Worm (Caenorhabditis elegans) whole organism, young adult: Measurements from ENCODE around the gene C01G5.7.

Experiments
- aptf-2 ChIP-seq: fragments of 200-800 bp; sonication (Bioruptor generic); conservative IDR thresholded peaks from 2 replicates; pipeline ENCODE4 v1.3.6; 2022; ENCODE audit warnings: missing genetic modification reagents, missing genetic modification characterization, missing compliant biosample characterization
- ceh-58 ChIP-seq: fragments of 200-800 bp; sonication (Bioruptor generic); IDR thresholded peaks from 2 replicates; pipeline ENCODE4 v1.3.6; 2022; ENCODE audit warnings: missing genetic modification characterization, missing compliant biosample characterization
- egl-18 ChIP-seq: fragments of 200-800 bp; sonication (Bioruptor generic); IDR thresholded peaks from 2 replicates; pipeline ENCODE4 v1.3.6; 2022; ENCODE audit warnings: missing genetic modification reagents, missing genetic modification characterization, missing compliant biosample characterization
- egl-44 ChIP-seq: fragments of 200-800 bp; sonication (Bioruptor generic); IDR thresholded peaks from 2 replicates; pipeline ENCODE4 v1.3.6; 2022; ENCODE audit warnings: missing genetic modification reagents, missing genetic modification characterization, missing compliant biosample characterization
- lin-35 ChIP-seq, 3 experiments: fragments of 150-350 bp in 2 of 3; sonication (generic microtip) in 1 of 3; optimal IDR thresholded peaks; 2 replicates each; lab custom pipeline; 2014 to 2018; ENCODE audit warnings: missing biosample characterization in 3 of 3, missing genetic modification characterization in 3 of 3, missing genetic modification reagents in 3 of 3
- lir-1 ChIP-seq: fragments of 200-800 bp; sonication (Bioruptor generic); conservative IDR thresholded peaks from 2 replicates; pipeline ENCODE4 v1.3.6; 2022; ENCODE audit warnings: missing genetic modification reagents, missing genetic modification characterization, missing compliant biosample characterization
- mes-4 ChIP-seq: sonication (generic microtip); optimal IDR thresholded peaks from 2 replicates; lab custom pipeline; 2016; ENCODE audit warnings: missing genotype, missing genetic modification characterization, missing compliant biosample characterization
- sdz-38 ChIP-seq: sonication (generic microtip); optimal IDR thresholded peaks from 2 replicates; lab custom pipeline; 2016; ENCODE audit warnings: missing genotype, missing genetic modification characterization, missing compliant biosample characterization
- unc-130 ChIP-seq: sonication (generic microtip); optimal IDR thresholded peaks from 2 replicates; lab custom pipeline; 2016; ENCODE audit warnings: missing genetic modification reagents, missing genetic modification characterization, missing compliant biosample characterization
- ztf-22 ChIP-seq: fragments of 200-800 bp; sonication (Bioruptor generic); optimal IDR thresholded peaks from 2 replicates; lab custom pipeline; 2018; ENCODE audit warnings: mild to moderate bottlenecking, missing genetic modification characterization, moderate library complexity, missing compliant biosample characterization
- ztf-26 ChIP-seq: sonication (generic microtip); optimal IDR thresholded peaks from 2 replicates; lab custom pipeline; 2017; ENCODE audit warnings: missing genetic modification characterization, missing compliant biosample characterization

DNA sequence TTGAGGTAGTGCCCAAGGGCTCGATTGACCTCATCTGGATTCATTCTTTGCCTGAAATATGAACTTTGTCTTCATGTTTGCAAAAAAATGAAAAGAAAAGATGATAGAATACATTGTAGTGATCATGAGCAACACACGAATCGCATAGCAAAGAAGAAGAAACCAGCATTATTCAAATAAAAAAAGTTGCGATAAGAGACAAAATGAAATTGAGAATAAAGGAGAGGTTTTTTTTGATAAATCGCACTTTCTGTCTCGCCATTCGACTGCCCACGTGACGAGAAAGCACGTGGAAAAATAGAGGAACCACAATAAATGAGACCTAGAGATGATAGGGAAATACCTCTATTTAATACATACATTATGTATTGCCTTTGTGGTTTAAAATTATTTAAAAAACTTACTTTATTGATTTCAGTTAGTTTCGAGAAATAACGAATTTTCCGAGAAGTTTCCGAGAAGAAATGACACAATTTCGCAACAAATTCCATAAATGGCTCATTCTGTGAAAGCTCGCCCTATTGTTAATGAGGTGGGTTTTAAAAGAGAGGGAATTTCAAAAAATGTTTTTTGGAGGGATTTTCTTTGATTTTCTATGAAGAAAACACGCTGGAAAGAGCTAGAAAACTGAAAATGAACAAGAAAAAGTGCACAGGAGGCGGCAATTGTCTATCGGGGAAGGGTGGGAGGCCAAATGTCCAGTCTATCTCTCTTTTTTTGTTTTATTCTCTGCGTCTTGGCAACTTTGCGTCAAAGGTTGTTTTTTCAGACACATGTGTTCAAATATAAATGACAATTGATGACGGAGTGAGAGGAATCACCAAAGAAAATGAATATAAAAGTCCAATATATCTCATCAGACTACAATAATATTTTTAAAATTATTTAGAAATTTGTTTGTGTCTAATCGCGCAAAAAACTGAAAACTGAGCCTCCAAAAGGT is 37.7 kb downstream of the C01G5.7 start, which contains the start of gene paqr-1:
- no peak for TF ChIP-seq aptf-2 (GFP tag; lab: Robert Waterston, UW)
- TF ChIP-seq egl-18 = no peak
- no peak for TF ChIP-seq ztf-22 (GFP tag; lab: Kevin White, UChicago)
- no peak for TF ChIP-seq ztf-26 (tag; lab: Kevin White, UChicago)
- TF ChIP-seq lir-1 (GFP tag; lab: Robert Waterston, UW) = no peak
- TF ChIP-seq egl-44 = no peak
- TF ChIP-seq sdz-38 (tag; lab: Kevin White, UChicago) = no peak
- no peak for TF ChIP-seq mes-4 (tag; lab: Kevin White, UChicago)
- TF ChIP-seq ceh-58 (GFP tag; lab: Robert Waterston, UW) = no peak
- TF ChIP-seq unc-130 (GFP tag; lab: Kevin White, UChicago) = no peak
- peak in 1 of 3 experiments; percentile 67 for TF ChIP-seq lin-35 (GFP tag; optimal IDR thresholded peaks at IDR 0.05; lab: Kevin White, UChicago)
